Worm (Caenorhabditis elegans) whole organism, dauer: Measurements from ENCODE around the gene lin-31.

ENCODE experiments used
- unc-62 ChIP-seq: sonication (generic microtip); optimal IDR thresholded peaks from 2 replicates; lab custom pipeline; 2017; ENCODE audit warnings: missing biosample characterization, missing genetic modification reagents, missing genetic modification characterization

The lin-31 gene

ce11 chrII:3982313-3982712, at the start of gene lin-31:
Gene lin-31 (plus strand): TSS chrII:3982549.
- TF ChIP-seq unc-62 (GFP tag; lab: Kevin White, UChicago) = no peak

ce11 chrII:3933640-3934039, 48.7 kb upstream of the lin-31 start, which contains the start of gene Y14H12B.2:
Gene Y14H12B.2 (minus strand): TSS chrII:3933740.
- TF ChIP-seq unc-62 (GFP tag; lab: Kevin White, UChicago) = no peak

ce11 chrII:3934085-3934484, 48.3 kb upstream of the lin-31 start, which contains the start of gene Y14H12B.1:
Gene Y14H12B.1 (plus strand): TSS chrII:3934447.
- no peak for TF ChIP-seq unc-62 (GFP tag; lab: Kevin White, UChicago)

- no peak for TF ChIP-seq unc-62 (GFP tag; lab: Kevin White, UChicago)
Measured at ce11 chrII:3935098-3935497, 47.3 kb upstream of the lin-31 start.

- TF ChIP-seq unc-62 (GFP tag; lab: Kevin White, UChicago) = no peak
Measured at ce11 chrII:3935990-3936389, 46.4 kb upstream of the lin-31 start.

ce11 chrII:3947404-3947803, 34.9 kb upstream of the lin-31 start:
- no peak for TF ChIP-seq unc-62 (GFP tag; lab: Kevin White, UChicago)

ce11 chrII:3948507-3948906, 33.8 kb upstream of the lin-31 start:
- no peak for TF ChIP-seq unc-62 (GFP tag; lab: Kevin White, UChicago)

- no peak for TF ChIP-seq unc-62 (GFP tag; lab: Kevin White, UChicago)
Measured at ce11 chrII:3950077-3950476, 32.3 kb upstream of the lin-31 start, which contains the start of gene sea-2. Gene sea-2 (plus strand): TSS chrII:3950377.

ce11 chrII:3951354-3951753, 31.0 kb upstream of the lin-31 start:
- no peak for TF ChIP-seq unc-62 (GFP tag; lab: Kevin White, UChicago)

- no peak for TF ChIP-seq unc-62 (GFP tag; lab: Kevin White, UChicago)
Measured at ce11 chrII:3952368-3952767, 30.0 kb upstream of the lin-31 start.

- TF ChIP-seq unc-62 (GFP tag; lab: Kevin White, UChicago) = no peak
Measured at ce11 chrII:3952967-3953366, 29.4 kb upstream of the lin-31 start.

- no peak for TF ChIP-seq unc-62 (GFP tag; lab: Kevin White, UChicago)
Measured at ce11 chrII:3954018-3954417, 28.3 kb upstream of the lin-31 start.

- no peak for TF ChIP-seq unc-62 (GFP tag; lab: Kevin White, UChicago)
Measured at ce11 chrII:3954838-3955237, 27.5 kb upstream of the lin-31 start.

- TF ChIP-seq unc-62 (GFP tag; lab: Kevin White, UChicago) = no peak
Measured at ce11 chrII:3955938-3956337, 26.4 kb upstream of the lin-31 start.

ce11 chrII:3956744-3957143, 25.6 kb upstream of the lin-31 start:
- no peak for TF ChIP-seq unc-62 (GFP tag; lab: Kevin White, UChicago)

- no peak for TF ChIP-seq unc-62 (GFP tag; lab: Kevin White, UChicago)
Measured at ce11 chrII:3957455-3958212, 24.7 kb upstream of the lin-31 start.

ce11 chrII:3958673-3959299, 23.6 kb upstream of the lin-31 start:
- TF ChIP-seq unc-62 (GFP tag; lab: Kevin White, UChicago) = no peak
